Worm (Caenorhabditis elegans) whole organism, midembryonic: Measurements from ENCODE around the gene T05A8.6.

ENCODE experiments used
- cog-1 ChIP-seq: sonication (generic microtip); optimal IDR thresholded peaks from 2 replicates; lab custom pipeline; 2016; ENCODE audit warnings: missing genetic modification characterization, missing compliant biosample characterization
- klf-2 ChIP-seq: fragments of 200-800 bp; sonication (Bioruptor generic); conservative IDR thresholded peaks from 2 replicates; pipeline ENCODE4 v1.3.6; 2022; ENCODE audit warnings: missing genetic modification reagents, missing genetic modification characterization, missing compliant biosample characterization
- ref-1 ChIP-seq: fragments of 200-800 bp; sonication (Bioruptor generic); conservative IDR thresholded peaks from 2 replicates; pipeline ENCODE4 v1.3.6; 2022; ENCODE audit warnings: missing genetic modification reagents, missing genetic modification characterization, missing compliant biosample characterization
- ztf-23 ChIP-seq: fragments of 200-800 bp; sonication (Bioruptor generic); IDR thresholded peaks from 2 replicates; pipeline ENCODE4 v1.3.6; 2022; ENCODE audit warnings: missing genetic modification reagents, missing genetic modification characterization, missing compliant biosample characterization

DNA sequence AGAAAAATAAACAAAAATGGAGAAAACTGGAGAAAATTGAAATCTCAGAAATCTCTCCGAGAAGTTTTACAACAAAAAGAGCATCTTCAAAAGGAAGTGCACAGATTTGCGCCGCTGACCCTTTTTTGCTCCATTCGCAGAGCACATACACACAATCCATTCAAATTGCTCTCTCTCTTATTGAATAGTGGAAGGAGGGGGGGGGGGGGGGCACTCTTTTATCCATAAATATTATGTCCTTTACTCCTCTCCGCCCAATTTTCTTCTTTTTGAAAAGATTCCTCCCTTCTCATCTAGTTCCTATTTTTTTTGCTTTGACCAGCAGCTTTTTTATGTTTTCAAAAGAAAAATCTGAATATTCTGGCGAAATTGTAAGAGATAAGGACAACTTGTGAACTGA, 44.4 kb downstream of the T05A8.6 start:
- TF ChIP-seq klf-2 (GFP tag; lab: Robert Waterston, UW) (no peak), cog-1 (tag; lab: Kevin White, UChicago) (no peak), ztf-23 (GFP tag; lab: Robert Waterston, UW) (no peak), ref-1 (GFP tag; lab: Robert Waterston, UW) (no peak)
